Fruit fly (Drosophila melanogaster): ENCODE data around the gene DIP-epsilon.
A peak's percentile ranks its signal among the peaks of the same experiment; 100 is the strongest.

The DIP-epsilon gene

dm6 chr2L:6351809-6352182 is 59.3 kb downstream of the DIP-epsilon start (continued):
- peak; percentile 88 for TF ChIP-seq B-H2 (GFP tag; optimal IDR thresholded peaks at IDR 0.05)
- no peak for TF ChIP-seq hkb (optimal IDR thresholded peaks at IDR 0.05)
- peak; percentile 71 for TF ChIP-seq hkb (GFP tag; IDR thresholded peaks at IDR 0.05)
- TF ChIP-seq CG33557 (GFP tag; optimal IDR thresholded peaks at IDR 0.05), result no peak
- TF ChIP-seq ATbp (GFP tag; optimal IDR thresholded peaks at IDR 0.05), result peak; percentile 56
- TF ChIP-seq Scr (GFP tag; IDR thresholded peaks at IDR 0.05; ENCODE audit: partially characterized antibody), result no peak; the same call in 1 of the 2 replicates
- 0 out of 3 replicates have a peak, but pooled peaks have one; percentile 39 for TF ChIP-seq HLH4C (GFP tag; IDR thresholded peaks at IDR 0.05; ENCODE audit: partially characterized antibody)
- TF ChIP-seq Gsc (GFP tag; IDR thresholded peaks at IDR 0.05), result peak; percentile 63
- TF ChIP-seq al (GFP tag; IDR thresholded peaks at IDR 0.05), result peak; percentile 82
- no peak for TF ChIP-seq nom (GFP tag; optimal IDR thresholded peaks at IDR 0.05)
- TF ChIP-seq CG12219 (GFP tag; optimal IDR thresholded peaks at IDR 0.05), result peak; percentile 68
- TF ChIP-seq grau (tag; optimal IDR thresholded peaks at IDR 0.05), result peak; percentile 90
- TF ChIP-seq gem (tag; optimal IDR thresholded peaks at IDR 0.05), result peak; percentile 92
- peak; percentile 74 for TF ChIP-seq CG18262 (tag; optimal IDR thresholded peaks at IDR 0.05)
- peak; percentile 78; the same call in 2 of the 3 replicates for TF ChIP-seq CG3726 (GFP tag; IDR thresholded peaks at IDR 0.05)
- TF ChIP-seq kah (GFP tag; optimal IDR thresholded peaks at IDR 0.05), result peak; percentile 33
- TF ChIP-seq mld (GFP tag; IDR thresholded peaks at IDR 0.05; ENCODE audit: partially characterized antibody), result no peak
- peak; percentile 46 for TF ChIP-seq CG15601 (tag; optimal IDR thresholded peaks at IDR 0.05)
- TF ChIP-seq eve (GFP tag; optimal IDR thresholded peaks at IDR 0.05), result no peak
- TF ChIP-seq Fer2 (tag; optimal IDR thresholded peaks at IDR 0.05), result peak; percentile 83
- peak; percentile 35 for TF ChIP-seq CG5953 (GFP tag; IDR thresholded peaks at IDR 0.05)
- TF ChIP-seq CG2129 (GFP tag; IDR thresholded peaks at IDR 0.05; ENCODE audit: partially characterized antibody), result no peak
- TF ChIP-seq hbn (GFP tag; IDR thresholded peaks at IDR 0.05; ENCODE audit: partially characterized antibody), result no peak
- TF ChIP-seq YL-1 (GFP tag; optimal IDR thresholded peaks at IDR 0.05), result no peak
- TF ChIP-seq Hey (tag; optimal IDR thresholded peaks at IDR 0.05), result no peak
- peak; percentile 69 for TF ChIP-seq CG43689 (GFP tag; IDR thresholded peaks at IDR 0.05)
- TF ChIP-seq CG17385 (GFP tag; optimal IDR thresholded peaks at IDR 0.05), result peak; percentile 71
- peak; percentile 15 for TF ChIP-seq CG3065 (GFP tag; optimal IDR thresholded peaks at IDR 0.05)
- TF ChIP-seq CG12769 (tag; optimal IDR thresholded peaks at IDR 0.05), result peak; percentile 85
- peak; percentile 90 for TF ChIP-seq Fer3 (tag; optimal IDR thresholded peaks at IDR 0.05)
- TF ChIP-seq gcm (GFP tag; optimal IDR thresholded peaks at IDR 0.05), result peak; percentile 17
- TF ChIP-seq Aef1 (GFP tag; IDR thresholded peaks at IDR 0.05), result peak; percentile 91
- no peak; the same call in 1 of the 2 replicates for TF ChIP-seq sim (GFP tag; IDR thresholded peaks at IDR 0.05)
- TF ChIP-seq klu (GFP tag; IDR thresholded peaks at IDR 0.05), result peak; percentile 80
- peak in 1 of 2 experiments; percentile 5 for TF ChIP-seq crp (GFP tag; optimal IDR thresholded peaks at IDR 0.05)
- no peak for TF ChIP-seq CG2875 (GFP tag; optimal IDR thresholded peaks at IDR 0.05)
- TF ChIP-seq wdn (GFP tag; IDR thresholded peaks at IDR 0.05), result peak; percentile 76
- TF ChIP-seq CG2678 (tag; optimal IDR thresholded peaks at IDR 0.05), result peak; percentile 96
- TF ChIP-seq CG15269 (tag; optimal IDR thresholded peaks at IDR 0.05), result peak; percentile 91
- TF ChIP-seq Dp (GFP tag; optimal IDR thresholded peaks at IDR 0.05), result no peak
- peak; percentile 72 for TF ChIP-seq CG9727 (GFP tag; optimal IDR thresholded peaks at IDR 0.05)
- TF ChIP-seq Optix (GFP tag; IDR thresholded peaks at IDR 0.05), result peak; percentile 63; the same call in 2 of the 3 replicates
- peak; percentile 93 for TF ChIP-seq lab (GFP tag; optimal IDR thresholded peaks at IDR 0.05)
- TF ChIP-seq CG15514 (GFP tag; optimal IDR thresholded peaks at IDR 0.05), result peak; percentile 73
- peak; percentile 44; the same call in 1 of the 2 replicates for TF ChIP-seq CG10959 (GFP tag; IDR thresholded peaks at IDR 0.05)
- TF ChIP-seq CG11093 (GFP tag; IDR thresholded peaks at IDR 0.05), result peak; percentile 80; the same call in 2 of the 3 replicates
- no peak for TF ChIP-seq Lpt (GFP tag; optimal IDR thresholded peaks at IDR 0.05)
- TF ChIP-seq hb (GFP tag; IDR thresholded peaks at IDR 0.05; ENCODE audit: partially characterized antibody), result no peak
- peak; percentile 45 for TF ChIP-seq CG3407 (GFP tag; optimal IDR thresholded peaks at IDR 0.05)
